Worm (Caenorhabditis elegans) whole organism, young adult: ENCODE data around the gene grl-17.

ENCODE experiments used
- B0035.1 ChIP-seq: sonication (generic microtip); optimal IDR thresholded peaks from 2 replicates; lab custom pipeline; 2016; ENCODE audit warnings: missing genetic modification characterization, mild to moderate bottlenecking, missing compliant biosample characterization, missing genotype, missing genetic modification reagents
- Y67H2A.10 ChIP-seq: fragments of 200-800 bp; sonication (Bioruptor generic); conservative IDR thresholded peaks from 2 replicates; pipeline ENCODE4 v1.3.6; 2022; ENCODE audit warnings: missing genetic modification reagents, missing genetic modification characterization, missing compliant biosample characterization
- ets-4 ChIP-seq: fragments of 200-800 bp; sonication (Bioruptor generic); optimal IDR thresholded peaks from 2 replicates; lab custom pipeline; 2018; ENCODE audit warnings: mild to moderate bottlenecking, missing genetic modification characterization, missing compliant biosample characterization
- fkh-3 ChIP-seq: sonication (generic microtip); optimal IDR thresholded peaks from 2 replicates; lab custom pipeline; 2016; ENCODE audit warnings: mild to moderate bottlenecking, missing genetic modification characterization, missing compliant biosample characterization
- let-526 ChIP-seq: fragments of 200-800 bp; sonication (Bioruptor generic); IDR thresholded peaks from 2 replicates; pipeline ENCODE4 v1.3.6; 2022; ENCODE audit warnings: missing genetic modification reagents, missing genetic modification characterization, missing compliant biosample characterization
- lin-26 ChIP-seq: fragments of 200-800 bp; sonication (Bioruptor generic); IDR thresholded peaks from 2 replicates; pipeline ENCODE4 v1.3.6; 2022; ENCODE audit warnings: missing genetic modification reagents, missing genetic modification characterization, missing compliant biosample characterization
- mel-28 ChIP-seq: sonication (generic microtip); optimal IDR thresholded peaks from 2 replicates; lab custom pipeline; 2016; ENCODE audit warnings: borderline replicate concordance, mild to moderate bottlenecking, missing genetic modification characterization, missing compliant biosample characterization
- unc-62 ChIP-seq: fragments of 150-350 bp; optimal IDR thresholded peaks from 2 replicates; lab custom pipeline; 2014; ENCODE audit warnings: missing biosample characterization, missing genetic modification reagents, missing genetic modification characterization
- ztf-3 ChIP-seq: fragments of 200-800 bp; sonication (Bioruptor generic); optimal IDR thresholded peaks from 2 replicates; lab custom pipeline; 2018; ENCODE audit warnings: mild to moderate bottlenecking, missing genetic modification characterization, missing compliant biosample characterization
- ztf-6 ChIP-seq: fragments of 200-800 bp; sonication (Bioruptor generic); IDR thresholded peaks from 2 replicates; pipeline ENCODE4 v1.3.6; 2022; ENCODE audit warnings: missing genetic modification reagents, missing genetic modification characterization, missing compliant biosample characterization

- no peak for TF ChIP-seq let-526 (GFP tag; lab: Robert Waterston, UW)
- no peak for TF ChIP-seq mel-28 (tag; lab: Kevin White, UChicago)
- no peak for TF ChIP-seq Y67H2A.10 (GFP tag; lab: Robert Waterston, UW)
- no peak for TF ChIP-seq fkh-3 (tag; lab: Kevin White, UChicago)
- no peak for TF ChIP-seq ztf-6 (GFP tag; lab: Robert Waterston, UW)
- no peak for TF ChIP-seq ets-4 (GFP tag; lab: Kevin White, UChicago)
- no peak for TF ChIP-seq ztf-3 (GFP tag; lab: Kevin White, UChicago)
- TF ChIP-seq unc-62 = no peak
- TF ChIP-seq B0035.1 = no peak
- no peak for TF ChIP-seq lin-26 (GFP tag; lab: Robert Waterston, UW)
Measured at ce11 chrV:13523194-13523593, 40.5 kb downstream of the grl-17 start, which contains the start of gene R11G10.3.
